Worm (Caenorhabditis elegans): ENCODE measurements around the gene nhr-192.

ce11 chrV:10019934-10020333, 50.5 kb downstream of the nhr-192 start:
- no peak for TF ChIP-seq elt-2 (tag; optimal IDR thresholded peaks at IDR 0.05)
- TF ChIP-seq skn-1 (tag; optimal IDR thresholded peaks at IDR 0.05) = no peak
- TF ChIP-seq unc-62 (GFP tag; optimal IDR thresholded peaks at IDR 0.05) = no peak
- TF ChIP-seq nhr-76 (tag; optimal IDR thresholded peaks at IDR 0.05) = no peak
- TF ChIP-seq nhr-85 (tag) = peak; percentile 67
- TF ChIP-seq nhr-12 (tag; optimal IDR thresholded peaks at IDR 0.05) = no peak
- TF ChIP-seq efl-1 (optimal IDR thresholded peaks at IDR 0.05) = no peak
- TF ChIP-seq efl-1 (GFP tag; optimal IDR thresholded peaks at IDR 0.05 in 1 of 2) = no peak
- TF ChIP-seq ces-1 (GFP tag; optimal IDR thresholded peaks at IDR 0.05) = no peak
- TF ChIP-seq lin-13 (GFP tag; optimal IDR thresholded peaks at IDR 0.05) = no peak

Data from whole organism, L1 larva.